Worm (Caenorhabditis elegans) whole organism, L1 larva: ENCODE measurements around the gene sto-3.

ENCODE experiments used
- C04F5.9 ChIP-seq: sonication (generic microtip); optimal IDR thresholded peaks from 2 replicates; lab custom pipeline; 2016; ENCODE audit warnings: missing genetic modification characterization, missing compliant biosample characterization
- blmp-1 ChIP-seq: fragments of 150-350 bp; optimal IDR thresholded peaks from 2 replicates; lab custom pipeline; 2014; ENCODE audit warnings: missing biosample characterization, missing genetic modification characterization
- ceh-82 ChIP-seq, 3 experiments: fragments of 150-350 bp in 1 of 3; sonication (generic microtip) in 2 of 3; optimal IDR thresholded peaks; 2 replicates each; lab custom pipeline; 2014 to 2017; ENCODE audit warnings: missing biosample characterization in 3 of 3, missing genetic modification characterization in 3 of 3
- ceh-90 ChIP-seq: sonication (generic microtip); optimal IDR thresholded peaks from 2 replicates; lab custom pipeline; 2016; ENCODE audit warnings: missing genetic modification characterization, missing compliant biosample characterization
- dpl-1 ChIP-seq, 3 experiments: fragments of 150-350 bp in 2 of 3; sonication (generic microtip) in 1 of 3; optimal IDR thresholded peaks; 2 replicates each; lab custom pipeline; 2014 to 2017; ENCODE audit warnings: missing biosample characterization in 3 of 3, missing genetic modification characterization in 3 of 3, missing genetic modification reagents in 3 of 3
- efl-1 ChIP-seq, 4 experiments: fragments of 150-350 bp; optimal IDR thresholded peaks in 3 of 4; peaks in 1 of 4; 1 replicate in 1 of 4; 2 replicates in 3 of 4; lab custom pipeline; 2014; ENCODE audit warnings: missing biosample characterization in 2 of 4, missing genetic modification characterization in 2 of 4, missing genetic modification reagents in 2 of 4
- efl-3 ChIP-seq: fragments of 200-800 bp; sonication (Bioruptor generic); optimal IDR thresholded peaks from 2 replicates; lab custom pipeline; 2018; ENCODE audit warnings: mild to moderate bottlenecking, missing genetic modification characterization, missing compliant biosample characterization
- egl-27 ChIP-seq, 2 experiments: fragments of 150-350 bp in 1 of 2; sonication (generic microtip); optimal IDR thresholded peaks; 3 replicates each; lab custom pipeline; 2017 to 2018; ENCODE audit warnings: missing biosample characterization in 2 of 2, missing genetic modification characterization in 2 of 2, missing genetic modification reagents in 2 of 2
- elt-3 ChIP-seq, 6 experiments: fragments of 150-350 bp in 1 of 6; sonication (generic microtip); optimal IDR thresholded peaks; 2 replicates each; lab custom pipeline; 2017 to 2018; ENCODE audit warnings: missing biosample characterization in 6 of 6, missing genetic modification characterization in 6 of 6, inconsistent platforms in 1 of 6
- fkh-4 ChIP-seq: sonication (generic microtip); optimal IDR thresholded peaks from 2 replicates; lab custom pipeline; 2016; ENCODE audit warnings: missing compliant biosample characterization, missing genetic modification characterization, borderline replicate concordance
- hlh-4 ChIP-seq: sonication (generic microtip); optimal IDR thresholded peaks from 2 replicates; lab custom pipeline; 2016; ENCODE audit warnings: mild to moderate bottlenecking, missing genetic modification characterization, missing compliant biosample characterization
- hpl-2 ChIP-seq: fragments of 150-350 bp; optimal IDR thresholded peaks from 2 replicates; lab custom pipeline; 2014; ENCODE audit warnings: missing biosample characterization, missing genetic modification reagents, missing genetic modification characterization
- isw-1 ChIP-seq: fragments of 200-800 bp; sonication (Bioruptor generic); IDR thresholded peaks from 2 replicates; pipeline ENCODE4 v1.3.6; 2022; ENCODE audit warnings: missing genetic modification characterization, missing compliant biosample characterization
- jun-1 ChIP-seq: fragments of 150-350 bp; optimal IDR thresholded peaks from 2 replicates; lab custom pipeline; 2014; ENCODE audit warnings: missing biosample characterization, missing genetic modification reagents, missing genetic modification characterization
- lin-14 ChIP-seq: fragments of 200-800 bp; sonication (Bioruptor generic); optimal IDR thresholded peaks from 2 replicates; lab custom pipeline; 2018; ENCODE audit warnings: mild to moderate bottlenecking, missing genetic modification characterization, moderate library complexity, missing compliant biosample characterization
- lsy-2 ChIP-seq, 2 experiments: fragments of 150-350 bp; optimal IDR thresholded peaks; 2 replicates each; lab custom pipeline; 2014; ENCODE audit warnings: missing biosample characterization in 2 of 2, missing genetic modification characterization in 2 of 2
- mab-9 ChIP-seq: fragments of 200-800 bp; sonication (Bioruptor generic); IDR thresholded peaks from 2 replicates; pipeline ENCODE4 v1.3.6; 2022; ENCODE audit warnings: missing genetic modification reagents, missing genetic modification characterization, missing compliant biosample characterization
- mep-1 ChIP-seq: fragments of 150-350 bp; optimal IDR thresholded peaks from 2 replicates; lab custom pipeline; 2014; ENCODE audit warnings: missing biosample characterization, missing genetic modification characterization
- nhr-20 ChIP-seq: sonication (generic microtip); optimal IDR thresholded peaks from 2 replicates; lab custom pipeline; 2016; ENCODE audit warnings: mild to moderate bottlenecking, missing genetic modification characterization, missing compliant biosample characterization
- nhr-28 ChIP-seq: fragments of 150-350 bp; optimal IDR thresholded peaks from 2 replicates; lab custom pipeline; 2014; ENCODE audit warnings: missing biosample characterization, missing genetic modification characterization
- nhr-47 ChIP-seq: sonication (generic microtip); optimal IDR thresholded peaks from 2 replicates; lab custom pipeline; 2016; ENCODE audit warnings: mild to moderate bottlenecking, missing genetic modification characterization, moderate library complexity, missing compliant biosample characterization
- nhr-71 ChIP-seq: sonication (generic microtip); optimal IDR thresholded peaks from 2 replicates; lab custom pipeline; 2016; ENCODE audit warnings: mild to moderate bottlenecking, missing genetic modification characterization, moderate library complexity, missing compliant biosample characterization
- nhr-76 ChIP-seq: sonication (generic microtip); optimal IDR thresholded peaks from 2 replicates; lab custom pipeline; 2017; ENCODE audit warnings: missing biosample characterization, missing genetic modification characterization
- nhr-77 ChIP-seq: fragments of 150-350 bp; optimal IDR thresholded peaks from 2 replicates; lab custom pipeline; 2014; ENCODE audit warnings: missing biosample characterization, missing genetic modification characterization
- nhr-84 ChIP-seq: sonication (generic microtip); optimal IDR thresholded peaks from 2 replicates; lab custom pipeline; 2017; ENCODE audit warnings: missing biosample characterization, missing genetic modification characterization
- nhr-85 ChIP-seq: sonication (generic microtip); peaks from one replicate; lab custom pipeline; 2016; ENCODE audit warnings: missing genetic modification characterization, inconsistent platforms, missing compliant biosample characterization
- rnt-1 ChIP-seq: sonication (generic microtip); optimal IDR thresholded peaks from 2 replicates; lab custom pipeline; 2016; ENCODE audit warnings: mild to moderate bottlenecking, missing genetic modification characterization, moderate library complexity, missing compliant biosample characterization
- snpc-4 ChIP-seq: fragments of 150-350 bp; optimal IDR thresholded peaks from 2 replicates; lab custom pipeline; 2014; ENCODE audit warnings: missing biosample characterization, missing genetic modification characterization
- snu-23 ChIP-seq: sonication (generic microtip); optimal IDR thresholded peaks from 2 replicates; lab custom pipeline; 2016; ENCODE audit warnings: missing genetic modification characterization, missing compliant biosample characterization
- sptf-1 ChIP-seq: fragments of 150-350 bp; optimal IDR thresholded peaks from 2 replicates; lab custom pipeline; 2014; ENCODE audit warnings: missing biosample characterization, missing genetic modification characterization
- sup-37 ChIP-seq: fragments of 200-800 bp; sonication (Bioruptor generic); optimal IDR thresholded peaks from 2 replicates; lab custom pipeline; 2018; ENCODE audit warnings: mild to moderate bottlenecking, missing genetic modification characterization, missing compliant biosample characterization
- swsn-7 ChIP-seq: sonication (generic microtip); optimal IDR thresholded peaks from 2 replicates; lab custom pipeline; 2016; ENCODE audit warnings: missing genetic modification characterization, missing compliant biosample characterization
- tbx-2 ChIP-seq: sonication (generic microtip); optimal IDR thresholded peaks from 2 replicates; lab custom pipeline; 2016; ENCODE audit warnings: missing genetic modification characterization, missing compliant biosample characterization
- unc-86 ChIP-seq: sonication (generic microtip); optimal IDR thresholded peaks from 2 replicates; lab custom pipeline; 2016; ENCODE audit warnings: missing genetic modification characterization, missing compliant biosample characterization
- vab-15 ChIP-seq: sonication (generic microtip); optimal IDR thresholded peaks from 2 replicates; lab custom pipeline; 2017; ENCODE audit warnings: missing genotype, mild to moderate bottlenecking, missing genetic modification characterization, missing compliant biosample characterization
- xbp-1 ChIP-seq: sonication (generic microtip); optimal IDR thresholded peaks from 2 replicates; lab custom pipeline; 2016; ENCODE audit warnings: missing genetic modification characterization, missing compliant biosample characterization
- zag-1 ChIP-seq: fragments of 150-350 bp; optimal IDR thresholded peaks from 2 replicates; lab custom pipeline; 2014; ENCODE audit warnings: missing biosample characterization, missing genetic modification characterization

The sto-3 gene

ce11 chrX:11621997-11622396 lies at the start of gene sto-3:
TSS of gene sto-3 (minus strand) at chrX:11622097.
- TF ChIP-seq ceh-90 (tag; lab: Kevin White, UChicago): no peak
- no peak for TF ChIP-seq rnt-1 (tag; lab: Kevin White, UChicago)
- TF ChIP-seq snpc-4 (tag; lab: Kevin White, UChicago): no peak
- TF ChIP-seq nhr-28 (tag; lab: Kevin White, UChicago): no peak
- TF ChIP-seq sptf-1: no peak
- TF ChIP-seq zag-1 (tag; lab: Kevin White, UChicago): no peak
- TF ChIP-seq C04F5.9 (tag; lab: Kevin White, UChicago): no peak
- TF ChIP-seq vab-15: no peak
- TF ChIP-seq nhr-84 (tag; lab: Kevin White, UChicago): no peak
- no peak for TF ChIP-seq dpl-1 (GFP tag; optimal IDR thresholded peaks at IDR 0.05; lab: Kevin White, UChicago)
- no peak for TF ChIP-seq efl-3 (GFP tag; lab: Kevin White, UChicago)
- TF ChIP-seq nhr-77 (tag; lab: Kevin White, UChicago): no peak
- TF ChIP-seq hpl-2 (GFP tag; lab: Kevin White, UChicago): no peak

ce11 chrX:11666545-11667177 lies 44.8 kb upstream of the sto-3 start, which contains the start of gene noca-2:
TSS of gene noca-2 (plus strand) at chrX:11667127.
- TF ChIP-seq nhr-85 (peak; percentile 46), mab-9 (0 out of 2 replicates have a peak, but pooled peaks have one; percentile 35), nhr-71 (tag; lab: Kevin White, UChicago) (peak; percentile 37), hlh-4 (tag; lab: Kevin White, UChicago) (no peak), sptf-1 (no peak), nhr-20 (tag; lab: Kevin White, UChicago) (peak; percentile 13), nhr-76 (tag; lab: Kevin White, UChicago) (no peak), swsn-7 (tag; lab: Kevin White, UChicago) (peak; percentile 26), isw-1 (0 out of 2 replicates have a peak, but pooled peaks have one; percentile 13), unc-86 (tag; lab: Kevin White, UChicago) (peak; percentile 11), blmp-1 (tag; lab: Kevin White, UChicago) (peak; percentile 11), tbx-2 (tag; lab: Kevin White, UChicago) (peak; percentile 12), fkh-4 (tag; lab: Kevin White, UChicago) (no peak), ceh-82 (tag; optimal IDR thresholded peaks at IDR 0.05; lab: Kevin White, UChicago) (peak; percentile 3 to 39 (median 8)), sup-37 (GFP tag; lab: Kevin White, UChicago) (no peak), xbp-1 (tag; lab: Kevin White, UChicago) (peak; percentile 11), lsy-2 (tag; optimal IDR thresholded peaks at IDR 0.05; lab: Kevin White, UChicago) (peak in 1 of 2 experiments; percentile 44), lin-14 (peak; percentile 82), mep-1 (tag; lab: Kevin White, UChicago) (peak; percentile 12), efl-1 (optimal IDR thresholded peaks at IDR 0.05; lab: Kevin White, UChicago) (peak; percentile 5 to 53), efl-1 (GFP tag; optimal IDR thresholded peaks at IDR 0.05 in 1 of 2; lab: Kevin White, UChicago) (peak in 1 of 2 experiments; percentile 84), snu-23 (GFP tag; lab: Kevin White, UChicago) (peak; percentile 45), nhr-47 (tag; lab: Kevin White, UChicago) (peak; percentile 11), rnt-1 (tag; lab: Kevin White, UChicago) (peak; percentile 21)
- TF ChIP-seq, all 84 proteins: peak for 18

ce11 chrX:11665522-11666017 lies 43.7 kb upstream of the sto-3 start:
- TF ChIP-seq egl-27 (tag; optimal IDR thresholded peaks at IDR 0.05; lab: Kevin White, UChicago): no peak
- TF ChIP-seq elt-3 (tag; optimal IDR thresholded peaks at IDR 0.05; lab: Kevin White, UChicago): peak in 1 of 6 experiments; percentile 16
- no peak for TF ChIP-seq jun-1 (tag; lab: Kevin White, UChicago)
- TF ChIP-seq blmp-1 (tag; lab: Kevin White, UChicago): peak; percentile 96
- TF ChIP-seq, all 84 proteins: peak for 2
